Worm (Caenorhabditis elegans) whole organism, late embryonic: ENCODE measurements around the gene C07A9.5.

Experiments
- ceh-18 ChIP-seq: sonication (generic microtip); optimal IDR thresholded peaks from 2 replicates; lab custom pipeline; 2016; ENCODE audit warnings: missing genetic modification characterization, missing compliant biosample characterization
- nhr-11 ChIP-seq: fragments of 150-350 bp; optimal IDR thresholded peaks from 2 replicates; lab custom pipeline; 2014; ENCODE audit warnings: missing biosample characterization, missing genetic modification characterization

DNA sequence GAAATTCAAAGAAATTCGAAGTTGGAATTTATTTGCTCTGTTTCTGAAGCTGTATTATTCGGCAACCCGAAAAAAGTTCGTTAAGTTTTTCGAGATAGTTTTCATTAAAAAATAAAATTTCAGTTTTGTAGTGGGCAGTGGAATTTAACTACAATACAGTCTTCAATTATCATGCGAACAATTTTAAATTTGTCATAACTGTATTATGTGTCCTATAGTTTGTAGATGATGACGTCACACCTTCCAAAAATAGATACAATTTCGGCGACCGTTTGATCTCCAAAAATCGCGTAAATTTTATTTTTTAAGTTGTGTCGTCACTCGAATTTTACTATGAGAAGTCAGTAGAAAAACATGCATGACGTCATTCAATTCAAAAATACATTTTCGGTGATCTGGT, 30.6 kb upstream of the C07A9.5 start:
- TF ChIP-seq nhr-11 (tag; lab: Kevin White, UChicago), result no peak
- TF ChIP-seq ceh-18 (tag; lab: Kevin White, UChicago), result no peak
